Worm (Caenorhabditis elegans): Measurements from ENCODE around the gene peli-1.

The peli-1 gene

ce11 chrV:5696177-5696576, 9.4 kb upstream of the peli-1 start:
- TF ChIP-seq unc-62 (GFP tag; optimal IDR thresholded peaks at IDR 0.05): no peak

ce11 chrV:5697581-5697980, 8.0 kb upstream of the peli-1 start:
- no peak for TF ChIP-seq unc-62 (GFP tag; optimal IDR thresholded peaks at IDR 0.05)

ce11 chrV:5699835-5700441, 5.7 kb upstream of the peli-1 start, which contains the start of gene clec-1:
clec-1 (plus strand) TSS chrV:5700154.
- TF ChIP-seq unc-62 (GFP tag; optimal IDR thresholded peaks at IDR 0.05): no peak

ce11 chrV:5701106-5701505, 4.5 kb upstream of the peli-1 start:
- TF ChIP-seq unc-62 (GFP tag; optimal IDR thresholded peaks at IDR 0.05): no peak

ce11 chrV:5704467-5704866, 1.1 kb upstream of the peli-1 start:
- no peak for TF ChIP-seq unc-62 (GFP tag; optimal IDR thresholded peaks at IDR 0.05)

- no peak for TF ChIP-seq unc-62 (GFP tag; optimal IDR thresholded peaks at IDR 0.05)
Observed at ce11 chrV:5708331-5708730, 2.7 kb downstream of the peli-1 start.

- no peak for TF ChIP-seq unc-62 (GFP tag; optimal IDR thresholded peaks at IDR 0.05)
Observed at ce11 chrV:5712189-5712588, 6.6 kb downstream of the peli-1 start.

ce11 chrV:5712652-5713051, 7.0 kb downstream of the peli-1 start, which contains the start of gene gcst-1:
gcst-1 (plus strand) TSS chrV:5712928.
- no peak for TF ChIP-seq unc-62 (GFP tag; optimal IDR thresholded peaks at IDR 0.05)

ce11 chrV:5713510-5713909, 7.9 kb downstream of the peli-1 start:
- no peak for TF ChIP-seq unc-62 (GFP tag; optimal IDR thresholded peaks at IDR 0.05)

- no peak for TF ChIP-seq unc-62 (GFP tag; optimal IDR thresholded peaks at IDR 0.05)
Observed at ce11 chrV:5716508-5716907, 10.9 kb downstream of the peli-1 start, which contains the start of gene K09H11.9. K09H11.9 (minus strand) TSS chrV:5716608.

ce11 chrV:5717237-5717935, 11.8 kb downstream of the peli-1 start, which contains the start of gene rga-3:
rga-3 (plus strand) TSS chrV:5717885.
- TF ChIP-seq unc-62 (GFP tag; optimal IDR thresholded peaks at IDR 0.05): no peak

- no peak for TF ChIP-seq unc-62 (GFP tag; optimal IDR thresholded peaks at IDR 0.05)
Observed at ce11 chrV:5722093-5722492, 16.5 kb downstream of the peli-1 start.

- no peak for TF ChIP-seq unc-62 (GFP tag; optimal IDR thresholded peaks at IDR 0.05)
Observed at ce11 chrV:5724395-5724794, 18.8 kb downstream of the peli-1 start.

- no peak for TF ChIP-seq unc-62 (GFP tag; optimal IDR thresholded peaks at IDR 0.05)
Observed at ce11 chrV:5726463-5726862, 20.9 kb downstream of the peli-1 start, which contains the start of gene K09H11.4. K09H11.4 (minus strand) TSS chrV:5726563.

ce11 chrV:5730783-5731182, 25.2 kb downstream of the peli-1 start, which contains the start of gene K09H11.15:
K09H11.15 (minus strand) TSS chrV:5730883.
- no peak for TF ChIP-seq unc-62 (GFP tag; optimal IDR thresholded peaks at IDR 0.05)

ce11 chrV:5736068-5736467, 30.5 kb downstream of the peli-1 start, which contains the start of gene K09H11.6:
K09H11.6 (minus strand) TSS chrV:5736168.
- TF ChIP-seq unc-62 (GFP tag; optimal IDR thresholded peaks at IDR 0.05): no peak

- no peak for TF ChIP-seq unc-62 (GFP tag; optimal IDR thresholded peaks at IDR 0.05)
Observed at ce11 chrV:5739438-5739837, 33.8 kb downstream of the peli-1 start.
